Worm (Caenorhabditis elegans): ENCODE measurements around the gene T14F9.2.
A peak's percentile ranks its signal among the peaks of the same experiment; 100 is the strongest.

Gene T14F9.2

DNA sequence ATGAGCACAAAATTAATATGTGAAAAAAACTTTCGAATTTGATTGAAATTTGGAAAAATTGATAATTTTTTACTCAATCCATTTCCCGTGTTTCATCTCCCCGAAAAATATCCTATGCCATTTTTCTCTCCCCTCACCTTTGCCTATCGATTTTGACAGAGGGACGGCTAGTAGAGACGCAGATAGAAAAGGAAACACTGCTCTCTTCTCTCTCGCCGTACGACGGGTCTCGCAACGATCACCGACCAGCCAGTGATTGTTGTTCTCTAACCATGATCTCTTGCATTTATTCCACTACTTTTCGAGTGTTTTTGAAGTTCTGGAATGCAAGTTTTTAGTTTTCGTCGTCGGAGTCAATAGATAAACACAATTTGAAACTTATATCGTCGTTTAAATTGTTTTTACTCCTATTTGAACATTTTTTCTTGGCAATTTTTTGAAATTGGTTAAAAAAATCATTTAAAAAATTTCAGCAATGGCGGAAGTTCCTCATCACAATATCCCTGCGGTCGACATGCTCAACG lies 3.4 kb downstream of the T14F9.2 start, which contains the start of gene vha-15 (continued):
- no peak for TF ChIP-seq zfh-2 (GFP tag; conservative IDR thresholded peaks at IDR 0.05)
- TF ChIP-seq let-526 (GFP tag; IDR thresholded peaks at IDR 0.05) = no peak
- TF ChIP-seq die-1 (tag; optimal IDR thresholded peaks at IDR 0.05) = no peak
- no peak for TF ChIP-seq K12H6.12 (tag; optimal IDR thresholded peaks at IDR 0.05)
- TF ChIP-seq nhr-179 (tag; optimal IDR thresholded peaks at IDR 0.05) = no peak
- no peak for TF ChIP-seq nfya-2 (GFP tag; IDR thresholded peaks at IDR 0.05)
- TF ChIP-seq F39B2.1 (GFP tag; IDR thresholded peaks at IDR 0.05) = no peak
- TF ChIP-seq tlf-1 (GFP tag; optimal IDR thresholded peaks at IDR 0.05) = no peak
- no peak for TF ChIP-seq bed-2 (GFP tag; IDR thresholded peaks at IDR 0.05)
- TF ChIP-seq unc-130 (GFP tag; optimal IDR thresholded peaks at IDR 0.05) = no peak

DNA sequence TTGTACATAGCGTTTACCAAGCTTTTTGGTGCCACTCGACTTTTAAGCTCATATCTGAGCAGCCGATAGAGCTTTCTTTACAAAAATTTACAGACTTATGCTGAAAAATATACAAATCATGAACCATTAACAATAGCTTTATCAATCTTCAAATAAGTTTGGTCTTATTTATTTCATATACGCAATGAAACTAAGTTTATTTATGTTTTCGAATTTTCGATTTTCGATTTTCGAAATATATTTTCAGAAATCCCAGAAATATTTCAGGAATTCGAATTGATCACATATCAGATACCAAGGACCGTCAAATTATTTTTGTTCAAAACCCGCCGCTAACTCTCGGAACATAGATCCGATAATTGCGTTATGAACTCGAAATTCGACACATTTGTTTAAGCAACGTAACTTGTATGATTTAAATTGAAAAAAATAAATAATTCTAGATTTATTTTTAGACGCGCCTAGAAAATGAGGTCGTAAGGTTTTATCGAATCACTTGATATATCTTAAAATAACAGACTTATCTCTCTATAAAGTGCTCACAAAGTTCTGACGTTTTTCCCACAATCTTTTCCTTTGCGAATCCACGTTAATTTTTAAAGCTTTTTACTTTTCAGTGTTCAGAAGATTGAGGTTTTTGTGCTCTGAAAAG lies 7.1 kb downstream of the T14F9.2 start:
- TF ChIP-seq ceh-79 (tag; optimal IDR thresholded peaks at IDR 0.05) (no peak), snpc-4 (GFP tag; optimal IDR thresholded peaks at IDR 0.05) (no peak), snpc-4 (tag; optimal IDR thresholded peaks at IDR 0.05) (peak in 1 of 4 experiments; percentile 11)

DNA sequence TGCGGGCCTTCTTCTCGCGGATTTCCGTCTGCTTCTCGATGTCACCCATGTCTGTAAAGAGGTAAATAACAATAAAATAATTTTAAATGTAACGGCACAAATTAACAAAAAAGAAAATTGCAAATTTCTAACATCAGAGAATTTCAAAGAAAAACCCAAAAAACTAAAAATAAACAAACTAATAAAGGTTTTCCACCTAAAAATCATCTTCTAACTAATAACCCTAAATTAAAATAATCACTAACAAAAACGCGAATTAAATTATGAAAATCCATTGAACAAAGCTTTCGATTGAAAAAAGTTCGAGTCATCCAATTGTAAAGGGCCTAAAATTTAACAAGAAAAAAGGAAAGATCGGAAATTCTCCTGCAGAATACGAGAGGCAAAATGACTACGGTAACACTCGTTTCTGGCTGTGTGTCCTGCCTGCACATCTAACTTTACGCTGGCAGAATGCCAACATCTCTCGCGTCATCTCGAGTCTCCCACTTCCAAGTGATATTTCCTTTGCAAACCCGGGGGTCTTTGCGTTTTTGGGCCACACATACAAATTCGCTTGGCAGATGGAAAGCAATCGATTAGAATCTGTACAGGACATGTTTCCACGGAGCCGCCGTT lies 8.6 kb downstream of the T14F9.2 start, which contains the start of gene rpl-11.2:
Gene rpl-11.2 (minus strand): TSS at position 51 of the 618 bp plus-strand sequence.
- TF ChIP-seq F57A8.1 (GFP tag; optimal IDR thresholded peaks at IDR 0.05) = no peak
- peak; percentile 74; the same call in 1 of the 2 replicates for TF ChIP-seq egl-18 (GFP tag; IDR thresholded peaks at IDR 0.05)
- TF ChIP-seq hmg-20 (GFP tag; IDR thresholded peaks at IDR 0.05) = peak; percentile 74; the same call in 1 of the 2 replicates
- no peak for TF ChIP-seq sdz-38 (tag; optimal IDR thresholded peaks at IDR 0.05)
- TF ChIP-seq rec-8 (tag; optimal IDR thresholded peaks at IDR 0.05) = no peak
- peak; percentile 85 for TF ChIP-seq C06A6.2 (GFP tag; conservative IDR thresholded peaks at IDR 0.05)
- TF ChIP-seq mxl-1 (tag; optimal IDR thresholded peaks at IDR 0.05) = no peak
- TF ChIP-seq pbrm-1 (GFP tag; IDR thresholded peaks at IDR 0.05) = peak; percentile 83
- TF ChIP-seq lin-54 (GFP tag; optimal IDR thresholded peaks at IDR 0.05) = peak; percentile 63
- peak; percentile 66 for TF ChIP-seq somi-1 (GFP tag; optimal IDR thresholded peaks at IDR 0.05)
- peak; percentile 96 for TF ChIP-seq lin-40 (tag; optimal IDR thresholded peaks at IDR 0.05)
- TF ChIP-seq ceh-91 (GFP tag; IDR thresholded peaks at IDR 0.05) = no peak
- TF ChIP-seq D2030.7 (GFP tag; IDR thresholded peaks at IDR 0.05) = no peak
- no peak for TF ChIP-seq hsf-1 (GFP tag; IDR thresholded peaks at IDR 0.05)
- no peak for TF ChIP-seq him-1 (tag; optimal IDR thresholded peaks at IDR 0.05)
- 0 out of 2 replicates have a peak, but pooled peaks have one; percentile 10 for TF ChIP-seq Y67H2A.10 (GFP tag; conservative IDR thresholded peaks at IDR 0.05)
- TF ChIP-seq snpc-4 (GFP tag; optimal IDR thresholded peaks at IDR 0.05) = peak; percentile 15
- peak in 3 of 4 experiments; percentile 35 to 69 (median 63) for TF ChIP-seq snpc-4 (tag; optimal IDR thresholded peaks at IDR 0.05)
- TF ChIP-seq ztf-3 (GFP tag; optimal IDR thresholded peaks at IDR 0.05) = peak; percentile 16
- TF ChIP-seq F10E7.11 (tag; optimal IDR thresholded peaks at IDR 0.05) = peak; percentile 21
- peak; percentile 32 for TF ChIP-seq lsl-1 (GFP tag; optimal IDR thresholded peaks at IDR 0.05)
- TF ChIP-seq ceh-100 (GFP tag; IDR thresholded peaks at IDR 0.05) = 0 out of 2 replicates have a peak, but pooled peaks have one; percentile 46
- no peak for TF ChIP-seq ceh-58 (GFP tag; IDR thresholded peaks at IDR 0.05)
- TF ChIP-seq madf-10 (tag; optimal IDR thresholded peaks at IDR 0.05) = peak; percentile 82
- TF ChIP-seq nhr-80 (tag; optimal IDR thresholded peaks at IDR 0.05) = peak; percentile 82
- peak; percentile 40 for TF ChIP-seq ztf-22 (GFP tag; optimal IDR thresholded peaks at IDR 0.05)
- TF ChIP-seq ztf-18 (tag; optimal IDR thresholded peaks at IDR 0.05) = peak; percentile 45
- TF ChIP-seq K12H6.12 (tag; optimal IDR thresholded peaks at IDR 0.05) = peak; percentile 92
- TF ChIP-seq lir-1 (GFP tag; conservative IDR thresholded peaks at IDR 0.05) = peak; percentile 66; the same call in 1 of the 2 replicates
- TF ChIP-seq ZK185.1 (tag; optimal IDR thresholded peaks at IDR 0.05; ENCODE audit: poor library complexity, severe bottlenecking) = peak; percentile 89
- TF ChIP-seq lin-26 (GFP tag; IDR thresholded peaks at IDR 0.05) = no peak
- no peak for TF ChIP-seq madf-8 (GFP tag; conservative IDR thresholded peaks at IDR 0.05)
- TF ChIP-seq let-607 (tag; optimal IDR thresholded peaks at IDR 0.05) = peak in 1 of 2 experiments; percentile 73

Data from whole organism, young adult.